Worm (Caenorhabditis elegans) whole organism, midembryonic: ENCODE measurements around the gene C55A6.12.
A peak's percentile ranks its signal among the peaks of the same experiment; 100 is the strongest.

ENCODE experiments used
- T22C8.4 ChIP-seq: fragments of 200-800 bp; sonication (Bioruptor generic); IDR thresholded peaks from 2 replicates; pipeline ENCODE4 v1.3.6; 2022; ENCODE audit warnings: missing genetic modification characterization, missing compliant biosample characterization
- cog-1 ChIP-seq: sonication (generic microtip); optimal IDR thresholded peaks from 2 replicates; lab custom pipeline; 2016; ENCODE audit warnings: missing genetic modification characterization, missing compliant biosample characterization
- flt-1 ChIP-seq: fragments of 200-800 bp; sonication (Bioruptor generic); IDR thresholded peaks from 2 replicates; pipeline ENCODE4 v1.3.6; 2022; ENCODE audit warnings: missing genetic modification characterization, missing compliant biosample characterization
- klf-2 ChIP-seq: fragments of 200-800 bp; sonication (Bioruptor generic); conservative IDR thresholded peaks from 2 replicates; pipeline ENCODE4 v1.3.6; 2022; ENCODE audit warnings: missing genetic modification reagents, missing genetic modification characterization, missing compliant biosample characterization
- med-1 ChIP-seq: sonication (generic microtip); optimal IDR thresholded peaks from 2 replicates; lab custom pipeline; 2017; ENCODE audit warnings: missing genetic modification characterization, mild to moderate bottlenecking, missing compliant biosample characterization, antibody characterized with exemption, missing genetic modification reagents; ENCODE audit not compliant: insufficient read depth
- ref-1 ChIP-seq: fragments of 200-800 bp; sonication (Bioruptor generic); conservative IDR thresholded peaks from 2 replicates; pipeline ENCODE4 v1.3.6; 2022; ENCODE audit warnings: missing genetic modification reagents, missing genetic modification characterization, missing compliant biosample characterization
- tab-1 ChIP-seq: fragments of 200-800 bp; sonication (Bioruptor generic); IDR thresholded peaks from 2 replicates; pipeline ENCODE4 v1.3.6; 2022; ENCODE audit warnings: missing genetic modification characterization, missing compliant biosample characterization
- ztf-23 ChIP-seq: fragments of 200-800 bp; sonication (Bioruptor generic); IDR thresholded peaks from 2 replicates; pipeline ENCODE4 v1.3.6; 2022; ENCODE audit warnings: missing genetic modification reagents, missing genetic modification characterization, missing compliant biosample characterization
- ztf-29 ChIP-seq: fragments of 200-800 bp; sonication (Bioruptor generic); IDR thresholded peaks from 2 replicates; pipeline ENCODE4 v1.3.6; 2022; ENCODE audit warnings: missing genetic modification reagents, missing genetic modification characterization, missing compliant biosample characterization

C55A6.12 gene

DNA sequence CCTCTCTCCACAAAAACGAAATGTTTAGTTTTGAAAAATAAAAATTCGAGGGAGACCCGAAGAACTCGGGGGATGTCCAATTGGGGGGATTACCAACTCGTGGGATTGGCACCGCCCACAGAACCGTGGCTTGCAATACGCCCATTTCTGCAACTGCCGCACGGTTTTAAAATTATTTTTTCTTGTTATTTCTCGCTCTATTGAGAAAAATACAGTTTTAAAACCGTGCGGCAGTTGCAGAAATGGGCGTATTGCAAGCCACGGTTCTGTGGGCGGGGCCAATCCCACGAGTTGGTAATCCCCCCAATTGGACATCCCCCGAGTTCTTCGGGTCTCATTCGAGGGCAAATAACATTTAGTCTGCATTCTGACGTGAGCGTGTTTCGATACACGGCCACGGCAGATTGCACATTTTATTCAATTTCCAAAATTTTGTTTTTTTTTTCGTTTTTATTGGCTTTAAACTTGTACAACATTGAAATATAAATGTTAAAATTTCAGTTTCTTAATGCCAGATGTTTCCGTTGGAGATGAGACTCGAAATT, 2.0 kb upstream of the C55A6.12 start, which contains the start of the genes C55A6.1 and C55A6.10:
TSS of gene C55A6.1 (minus strand) at position 116 of the 545 bp plus-strand sequence.
TSS of gene C55A6.10 (plus strand) at position 495 of the 545 bp plus-strand sequence.
- TF ChIP-seq tab-1 (0 out of 2 replicates have a peak, but pooled peaks have one; percentile 39), flt-1 (GFP tag; lab: Robert Waterston, UW) (0 out of 2 replicates have a peak, but pooled peaks have one; percentile 24), cog-1 (tag; lab: Kevin White, UChicago) (peak; percentile 1), ztf-23 (peak; percentile 68; the same call in 1 of the 2 replicates)

DNA sequence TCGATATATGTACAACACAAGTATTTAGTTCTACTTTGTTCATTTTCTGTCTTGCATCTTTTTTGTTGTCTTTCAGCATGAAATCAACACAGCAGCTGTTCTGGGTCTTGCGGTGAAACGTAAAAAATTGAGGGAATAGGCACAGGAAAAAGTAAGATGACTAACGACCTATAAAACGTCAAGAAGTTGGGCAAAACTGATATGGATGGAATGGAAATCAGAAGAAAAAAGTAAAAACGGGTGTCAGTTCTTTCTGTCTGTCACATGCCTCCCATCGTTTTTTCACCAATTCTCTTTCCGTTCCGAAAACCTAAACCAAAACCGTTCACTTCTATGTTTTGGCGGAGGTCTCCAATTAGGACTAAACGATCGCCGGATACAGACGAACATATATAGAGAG, 2.0 kb downstream of the C55A6.12 start:
- TF ChIP-seq ztf-23 (no peak), cog-1 (tag; lab: Kevin White, UChicago) (no peak), klf-2 (no peak), T22C8.4 (no peak), med-1 (GFP tag; lab: Kevin White, UChicago) (no peak), ztf-29 (GFP tag; lab: Robert Waterston, UW) (no peak), flt-1 (GFP tag; lab: Robert Waterston, UW) (no peak), tab-1 (no peak), ref-1 (GFP tag; lab: Robert Waterston, UW) (no peak)

DNA sequence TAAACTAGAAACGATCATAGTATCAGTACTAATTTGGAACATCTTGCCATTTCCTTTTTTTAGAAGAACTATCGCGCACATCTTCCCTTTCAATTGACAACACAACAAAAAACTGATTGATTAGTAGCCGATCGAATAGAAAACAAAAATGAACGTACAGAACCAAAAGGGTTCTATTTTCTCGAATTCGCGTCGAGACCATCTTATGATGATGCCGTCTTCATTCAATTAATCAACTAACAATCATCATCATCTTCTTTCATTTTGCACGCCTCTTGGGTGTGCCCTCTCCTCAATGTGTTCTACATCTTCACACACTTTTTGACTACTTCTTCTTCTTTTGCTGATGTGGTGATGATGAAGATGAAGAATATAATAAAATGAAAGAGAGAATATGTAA, 3.1 kb downstream of the C55A6.12 start:
- TF ChIP-seq med-1 (GFP tag; lab: Kevin White, UChicago) (no peak), klf-2 (no peak), T22C8.4 (no peak), ref-1 (GFP tag; lab: Robert Waterston, UW) (no peak), ztf-29 (GFP tag; lab: Robert Waterston, UW) (no peak), cog-1 (tag; lab: Kevin White, UChicago) (no peak), flt-1 (GFP tag; lab: Robert Waterston, UW) (no peak), ztf-23 (no peak)

DNA sequence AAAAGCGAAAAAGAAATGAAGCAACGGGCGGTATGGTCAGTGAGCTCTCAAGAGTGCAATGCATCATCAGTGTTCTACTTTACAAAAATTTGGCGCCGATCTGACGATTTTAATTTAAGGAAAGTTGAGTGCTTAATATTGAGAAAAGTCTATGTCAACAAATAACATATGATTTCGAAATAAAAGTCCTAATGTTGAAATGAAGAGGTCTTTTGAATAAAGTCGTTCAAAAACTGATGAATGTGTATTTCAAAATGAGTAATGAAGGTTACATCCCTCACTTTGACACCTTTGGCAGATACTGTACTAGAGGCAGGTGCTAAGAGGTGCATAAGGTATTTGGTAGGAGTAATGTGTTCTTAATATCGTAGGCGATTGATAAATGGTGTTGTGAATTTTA, 5.5 kb downstream of the C55A6.12 start:
- no peak for TF ChIP-seq klf-2
- TF ChIP-seq flt-1 (GFP tag; lab: Robert Waterston, UW) = no peak
- no peak for TF ChIP-seq cog-1 (tag; lab: Kevin White, UChicago)
- no peak for TF ChIP-seq med-1 (GFP tag; lab: Kevin White, UChicago)
- TF ChIP-seq ztf-23 = no peak
- TF ChIP-seq ref-1 (GFP tag; lab: Robert Waterston, UW) = no peak
- TF ChIP-seq T22C8.4 = no peak
- TF ChIP-seq ztf-29 (GFP tag; lab: Robert Waterston, UW) = no peak
- no peak for TF ChIP-seq tab-1

DNA sequence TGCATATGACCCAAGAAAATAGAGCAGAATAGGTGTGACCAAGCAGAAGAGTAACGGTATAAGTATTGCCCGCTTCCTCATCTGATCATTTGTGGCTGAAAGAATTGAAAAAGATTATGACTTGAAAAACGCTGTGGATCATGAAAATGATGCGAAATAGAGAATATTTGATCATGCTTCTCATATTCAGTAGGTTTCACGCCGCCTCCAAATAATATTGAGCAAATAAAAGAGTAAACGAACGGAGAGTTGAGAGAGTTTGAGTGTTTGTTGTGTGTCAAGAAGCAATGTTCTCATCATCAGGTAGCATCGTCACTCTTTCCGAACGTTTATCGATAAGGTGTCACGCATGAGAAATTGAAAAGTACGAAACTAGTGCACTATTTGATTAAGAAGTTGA, 6.6 kb downstream of the C55A6.12 start, which contains the start of gene htrl-1:
TSS of gene htrl-1 (minus strand) at position 101 of the 400 bp plus-strand sequence.
- no peak for TF ChIP-seq med-1 (GFP tag; lab: Kevin White, UChicago)
- TF ChIP-seq T22C8.4 = no peak
- no peak for TF ChIP-seq tab-1
- TF ChIP-seq flt-1 (GFP tag; lab: Robert Waterston, UW) = no peak
- TF ChIP-seq ztf-23 = no peak
- no peak for TF ChIP-seq ref-1 (GFP tag; lab: Robert Waterston, UW)
- no peak for TF ChIP-seq cog-1 (tag; lab: Kevin White, UChicago)
- TF ChIP-seq klf-2 = no peak
- TF ChIP-seq ztf-29 (GFP tag; lab: Robert Waterston, UW) = no peak

DNA sequence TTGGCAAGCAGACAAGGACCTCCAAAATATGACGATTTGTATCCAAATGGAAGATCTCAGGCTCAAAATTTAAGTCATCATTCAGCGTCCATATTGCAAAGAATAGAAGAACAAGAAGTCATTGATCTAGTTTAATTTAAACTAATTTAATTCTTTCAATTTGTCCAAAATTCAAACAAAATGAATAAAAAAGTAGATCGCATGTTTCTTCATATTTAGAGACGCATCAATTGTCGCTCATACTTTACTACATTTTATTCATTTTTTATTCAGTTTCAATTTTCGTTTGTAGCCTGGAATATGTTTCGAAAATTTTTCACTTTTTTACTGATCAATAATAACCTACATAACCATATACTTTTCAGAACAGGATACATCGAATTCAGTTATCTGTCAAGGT, 10.5 kb downstream of the C55A6.12 start, which contains the start of gene T11F9.21:
TSS of gene T11F9.21 (plus strand) at position 301 of the 400 bp plus-strand sequence.
- TF ChIP-seq T22C8.4 (no peak), klf-2 (no peak), ztf-23 (no peak), cog-1 (tag; lab: Kevin White, UChicago) (no peak)

DNA sequence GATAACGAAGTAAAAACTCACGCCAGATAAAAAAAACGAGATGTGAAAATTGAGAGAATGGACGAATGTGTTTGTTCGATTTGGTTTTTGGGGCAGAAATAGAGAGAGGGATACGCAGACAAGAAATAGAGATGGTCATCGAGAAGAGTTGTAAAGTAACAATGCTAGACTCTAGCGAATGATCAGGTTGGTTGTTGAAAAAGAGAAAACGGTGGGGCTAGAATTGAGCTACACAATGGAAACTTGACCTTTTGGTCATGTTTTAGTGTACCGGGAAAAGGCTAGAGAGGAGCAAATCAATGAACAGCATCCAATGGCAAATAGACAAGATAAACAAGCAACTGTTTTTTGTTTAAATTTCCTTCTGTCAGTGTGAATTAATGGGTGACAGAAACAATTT, 12.5 kb downstream of the C55A6.12 start, which contains the start of gene dhs-19:
TSS of gene dhs-19 (minus strand) at position 101 of the 400 bp plus-strand sequence.
- TF ChIP-seq med-1 (GFP tag; lab: Kevin White, UChicago) = no peak
- no peak for TF ChIP-seq T22C8.4

DNA sequence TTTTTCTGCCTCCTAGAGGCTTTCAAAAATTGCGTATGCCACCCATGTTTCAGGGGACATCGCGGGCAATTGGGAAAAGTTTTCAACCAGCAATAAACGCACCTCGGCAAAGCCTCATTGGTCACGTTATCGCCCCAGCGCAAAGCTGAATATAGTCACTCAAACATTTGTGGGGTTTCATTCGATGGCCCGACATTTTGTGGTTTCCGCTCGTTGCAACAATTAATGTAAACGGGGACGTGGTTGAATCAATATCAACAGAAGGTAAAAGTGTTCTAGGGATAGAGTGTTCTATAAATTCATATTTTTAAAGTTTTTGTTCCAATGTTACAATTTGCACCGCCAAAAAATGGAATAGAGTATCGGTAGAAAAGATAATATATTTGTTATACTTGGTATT, 14.6 kb downstream of the C55A6.12 start:
- TF ChIP-seq cog-1 (tag; lab: Kevin White, UChicago) (no peak), flt-1 (GFP tag; lab: Robert Waterston, UW) (no peak), ztf-23 (no peak), T22C8.4 (no peak), klf-2 (no peak), med-1 (GFP tag; lab: Kevin White, UChicago) (no peak), ref-1 (GFP tag; lab: Robert Waterston, UW) (no peak), tab-1 (no peak), ztf-29 (GFP tag; lab: Robert Waterston, UW) (no peak)

DNA sequence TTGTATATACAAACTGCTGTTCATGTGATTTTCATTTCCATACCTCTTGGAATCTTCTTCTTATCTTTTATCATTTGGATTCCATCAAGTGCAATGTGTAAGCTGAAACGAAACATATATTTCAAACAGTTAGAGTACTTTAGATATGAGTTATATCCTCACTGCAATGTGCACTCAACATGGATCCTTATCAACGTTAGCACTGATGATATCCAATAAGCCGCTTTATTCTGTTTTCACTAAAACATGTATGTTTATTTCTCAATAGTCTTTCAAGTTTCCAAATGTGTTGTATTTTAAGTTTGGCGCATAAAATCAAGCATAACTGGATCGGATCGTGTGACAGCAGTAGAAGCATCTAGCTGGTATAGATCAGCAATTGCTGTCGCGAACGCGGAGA, 16.3 kb downstream of the C55A6.12 start, which contains the start of gene T11F9.10:
TSS of gene T11F9.10 (plus strand) at position 301 of the 400 bp plus-strand sequence.
- TF ChIP-seq ztf-23 (no peak), ztf-29 (GFP tag; lab: Robert Waterston, UW) (no peak), ref-1 (GFP tag; lab: Robert Waterston, UW) (no peak), flt-1 (GFP tag; lab: Robert Waterston, UW) (no peak), cog-1 (tag; lab: Kevin White, UChicago) (no peak)

DNA sequence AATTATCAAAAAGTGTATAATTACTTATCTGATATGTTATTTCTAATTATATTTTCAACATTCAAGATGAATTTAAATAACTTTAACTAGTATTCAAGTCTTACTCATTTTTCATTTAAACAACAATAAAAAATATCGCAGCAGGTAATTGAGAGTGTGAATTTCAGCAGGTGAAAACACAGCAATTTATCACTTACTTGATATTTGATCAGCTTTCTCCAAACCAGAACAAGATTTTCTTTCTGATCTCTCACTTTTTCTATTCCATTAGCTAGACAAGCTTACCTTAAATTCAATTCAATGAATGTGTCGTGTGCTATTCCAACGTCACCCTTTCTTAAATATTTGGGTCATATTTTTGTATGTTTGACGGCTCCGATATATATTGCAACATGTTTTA, 17.4 kb downstream of the C55A6.12 start, which contains the start of gene srh-1:
TSS of gene srh-1 (plus strand) at position 301 of the 400 bp plus-strand sequence.
- TF ChIP-seq tab-1 = no peak
- TF ChIP-seq ref-1 (GFP tag; lab: Robert Waterston, UW) = no peak
- TF ChIP-seq ztf-29 (GFP tag; lab: Robert Waterston, UW) = no peak
